Worm (Caenorhabditis elegans) whole organism, L4 larva: ENCODE data around the gene lect-2.
A peak's percentile ranks its signal among the peaks of the same experiment; 100 is the strongest.

Experiments
- F49E8.2 ChIP-seq: sonication (generic microtip); optimal IDR thresholded peaks from 2 replicates; lab custom pipeline; 2016; ENCODE audit warnings: missing compliant biosample characterization, mild to moderate bottlenecking, missing genetic modification characterization, borderline replicate concordance
- R02D3.7 ChIP-seq: fragments of 150-350 bp; sonication (generic microtip); optimal IDR thresholded peaks from 3 replicates; lab custom pipeline; 2014; ENCODE audit warnings: missing biosample characterization, missing genetic modification characterization
- ZK337.2 ChIP-seq: fragments of 200-800 bp; sonication (Bioruptor generic); IDR thresholded peaks from 2 replicates; pipeline ENCODE4 v1.3.6; 2022; ENCODE audit warnings: missing genetic modification reagents, missing genetic modification characterization, missing compliant biosample characterization
- aha-1 ChIP-seq: fragments of 150-350 bp; peaks from one replicate; lab custom pipeline; 2014; ENCODE audit warnings: missing biosample characterization, missing genetic modification characterization
- ceh-82 ChIP-seq: sonication (generic microtip); optimal IDR thresholded peaks from 2 replicates; lab custom pipeline; 2017; ENCODE audit warnings: missing biosample characterization, missing genetic modification characterization
- cey-2 ChIP-seq: sonication (generic microtip); optimal IDR thresholded peaks from 3 replicates; lab custom pipeline; 2017; ENCODE audit warnings: missing genetic modification characterization, mild to moderate bottlenecking, missing compliant biosample characterization, antibody characterized with exemption, borderline replicate concordance; ENCODE audit not compliant: insufficient read depth
- daf-16 ChIP-seq, 3 experiments: sonication (generic microtip); optimal IDR thresholded peaks; 2 replicates each; lab custom pipeline; 2016 to 2017; ENCODE audit warnings: missing genetic modification characterization in 3 of 3, missing genetic modification reagents in 3 of 3, mild to moderate bottlenecking in 2 of 3, missing compliant biosample characterization in 2 of 3, missing biosample characterization in 1 of 3, moderate library complexity in 1 of 3
- dpl-1 ChIP-seq: fragments of 150-350 bp; optimal IDR thresholded peaks from 2 replicates; lab custom pipeline; 2014; ENCODE audit warnings: missing biosample characterization, missing genetic modification reagents, missing genetic modification characterization
- duxl-1 ChIP-seq: sonication (generic microtip); optimal IDR thresholded peaks from 2 replicates; lab custom pipeline; 2016; ENCODE audit warnings: mild to moderate bottlenecking, missing genetic modification characterization, moderate library complexity, missing compliant biosample characterization; ENCODE audit not compliant: poor library complexity
- fos-1 ChIP-seq: fragments of 150-350 bp; optimal IDR thresholded peaks from 2 replicates; lab custom pipeline; 2014; ENCODE audit warnings: missing biosample characterization, missing genetic modification characterization
- hlh-30 ChIP-seq: sonication (generic microtip); optimal IDR thresholded peaks from 2 replicates; lab custom pipeline; 2017; ENCODE audit warnings: antibody characterized with exemption, mild to moderate bottlenecking, missing genetic modification characterization, missing compliant biosample characterization; ENCODE audit not compliant: insufficient read depth
- jun-1 ChIP-seq: fragments of 150-350 bp; optimal IDR thresholded peaks from 2 replicates; lab custom pipeline; 2014; ENCODE audit warnings: missing biosample characterization, missing genetic modification reagents, missing genetic modification characterization
- lin-13 ChIP-seq: fragments of 150-350 bp; optimal IDR thresholded peaks from 2 replicates; lab custom pipeline; 2014; ENCODE audit warnings: missing biosample characterization, missing genetic modification reagents, missing genetic modification characterization
- lin-29 ChIP-seq: fragments of 200-800 bp; sonication (Bioruptor generic); IDR thresholded peaks from 2 replicates; pipeline ENCODE4 v1.3.6; 2022; ENCODE audit warnings: missing genetic modification reagents, missing genetic modification characterization, missing compliant biosample characterization
- lin-39 ChIP-seq: fragments of 150-350 bp; optimal IDR thresholded peaks from 2 replicates; lab custom pipeline; 2014; ENCODE audit warnings: missing biosample characterization, missing genetic modification reagents, missing genetic modification characterization
- lir-3 ChIP-seq: sonication (generic microtip); optimal IDR thresholded peaks from 2 replicates; lab custom pipeline; 2016; ENCODE audit warnings: mild to moderate bottlenecking, missing genetic modification characterization, missing compliant biosample characterization
- lsy-2 ChIP-seq, 2 experiments: fragments of 150-350 bp in 1 of 2; sonication (generic microtip) in 1 of 2; optimal IDR thresholded peaks; 2 replicates each; lab custom pipeline; 2014 to 2017; ENCODE audit warnings: missing biosample characterization in 2 of 2, missing genetic modification characterization in 2 of 2
- madf-5 ChIP-seq, 2 experiments: fragments of 200-800 bp; sonication (Bioruptor generic); IDR thresholded peaks; 2 replicates each; pipeline ENCODE4 v1.3.6; 2022; ENCODE audit warnings: missing compliant biosample characterization in 2 of 2, missing genetic modification characterization in 2 of 2
- mdt-29 ChIP-seq: fragments of 200-800 bp; sonication (Bioruptor generic); IDR thresholded peaks from 2 replicates; pipeline ENCODE4 v1.3.6; 2022; ENCODE audit warnings: missing genetic modification reagents, missing genetic modification characterization, missing compliant biosample characterization
- mes-2 ChIP-seq: sonication (generic microtip); optimal IDR thresholded peaks from 2 replicates; lab custom pipeline; 2016; ENCODE audit warnings: missing genotype, mild to moderate bottlenecking, missing genetic modification characterization, missing compliant biosample characterization; ENCODE audit not compliant: poor library complexity, severe bottlenecking
- nhr-11 ChIP-seq: fragments of 150-350 bp; optimal IDR thresholded peaks from 2 replicates; lab custom pipeline; 2014; ENCODE audit warnings: missing biosample characterization, missing genetic modification characterization
- saeg-2 ChIP-seq: fragments of 200-800 bp; sonication (Bioruptor generic); IDR thresholded peaks from 2 replicates; pipeline ENCODE4 v1.3.6; 2022; ENCODE audit warnings: missing genetic modification reagents, missing genetic modification characterization, missing compliant biosample characterization
- spr-1 ChIP-seq: sonication (generic microtip); optimal IDR thresholded peaks from 2 replicates; lab custom pipeline; 2016; ENCODE audit warnings: mild to moderate bottlenecking, missing genetic modification characterization, missing compliant biosample characterization
- unc-62 ChIP-seq, 3 experiments: fragments of 150-350 bp in 1 of 3; sonication (generic microtip); optimal IDR thresholded peaks in 2 of 3; peaks in 1 of 3; 1 replicate in 1 of 3; 2 replicates in 2 of 3; lab custom pipeline; 2014 to 2017; ENCODE audit warnings: missing biosample characterization in 3 of 3, missing genetic modification characterization in 3 of 3, missing genetic modification reagents in 3 of 3, missing genotype in 1 of 3
- zip-2 ChIP-seq: fragments of 150-350 bp; optimal IDR thresholded peaks from 2 replicates; lab custom pipeline; 2014; ENCODE audit warnings: missing biosample characterization, missing genetic modification characterization

The lect-2 gene

ce11 chrII:5838453-5838852, 47.9 kb downstream of the lect-2 start, which contains the start of gene ZK1248.15:
TSS of gene ZK1248.15 (minus strand) at chrII:5838553.
- TF ChIP-seq unc-62 (GFP tag; optimal IDR thresholded peaks at IDR 0.05 in 1 of 2; lab: Kevin White, UChicago) (peak in 1 of 2 experiments; percentile 86), unc-62 (tag; optimal IDR thresholded peaks at IDR 0.05; lab: Kevin White, UChicago) (no peak), saeg-2 (GFP tag; lab: Robert Waterston, UW) (no peak)

DNA sequence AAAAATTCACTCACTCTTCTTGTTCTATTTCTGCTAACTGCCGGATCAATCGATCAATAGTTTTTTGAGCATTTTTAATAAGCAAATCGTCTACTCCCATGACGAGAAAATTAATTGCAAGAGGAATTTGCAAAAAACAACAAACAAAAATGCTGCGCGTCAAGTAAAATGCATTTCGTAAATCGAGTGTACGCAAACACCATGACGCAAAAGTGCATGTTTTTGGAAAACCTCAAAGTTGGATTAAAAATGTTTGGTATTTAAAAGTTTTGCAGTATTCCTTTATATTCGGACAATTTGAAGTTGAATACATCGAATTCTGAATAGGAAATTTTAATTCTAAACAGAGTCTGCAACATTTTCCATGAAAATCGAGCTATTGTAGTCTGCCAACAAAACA, 48.7 kb downstream of the lect-2 start, which contains the start of gene ZK1248.19:
Gene ZK1248.19 (minus strand): TSS at position 188 of the 400 bp plus-strand sequence.
- TF ChIP-seq dpl-1 (GFP tag; lab: Kevin White, UChicago) (peak; percentile 12), mdt-29 (no peak), duxl-1 (tag; lab: Kevin White, UChicago) (no peak), cey-2 (tag; lab: Kevin White, UChicago) (no peak), hlh-30 (tag; lab: Kevin White, UChicago) (no peak), mes-2 (peak; percentile 57), daf-16 (GFP tag; optimal IDR thresholded peaks at IDR 0.05; lab: Kevin White, UChicago) (no peak), daf-16 (tag; optimal IDR thresholded peaks at IDR 0.05; lab: Kevin White, UChicago) (peak; percentile 24), lsy-2 (tag; optimal IDR thresholded peaks at IDR 0.05; lab: Kevin White, UChicago) (peak in 1 of 2 experiments; percentile 54), spr-1 (no peak), madf-5 (GFP tag; IDR thresholded peaks at IDR 0.05; lab: Robert Waterston, UW) (no peak), R02D3.7 (tag; lab: Kevin White, UChicago) (peak; percentile 88)

DNA sequence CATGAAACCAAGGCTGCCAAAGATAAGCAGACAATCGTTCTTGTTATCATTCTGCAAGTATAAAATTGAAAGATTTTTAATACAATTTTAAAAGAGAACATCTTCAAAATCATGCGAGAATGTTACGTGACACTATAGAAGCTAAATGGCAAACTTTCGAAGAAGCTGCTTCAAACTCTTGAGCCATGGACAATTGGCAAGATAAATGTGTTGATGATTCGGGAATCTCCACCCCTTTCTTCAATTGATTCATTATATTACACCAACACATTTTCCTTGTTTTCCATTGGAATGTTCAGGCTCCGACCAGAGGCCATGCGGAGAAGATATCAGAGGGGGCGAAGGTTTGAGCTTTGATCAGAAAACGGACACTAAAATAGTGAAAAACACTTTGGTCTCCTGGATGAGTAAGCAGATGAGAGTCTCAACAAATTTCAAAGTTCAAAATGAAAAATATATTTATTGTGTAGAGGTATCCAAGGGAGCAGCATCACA, 50.6 kb downstream of the lect-2 start, which contains the start of gene lec-5:
Gene lec-5 (minus strand): TSS at position 51 of the 495 bp plus-strand sequence.
- TF ChIP-seq nhr-11 (peak; percentile 34), daf-16 (GFP tag; optimal IDR thresholded peaks at IDR 0.05; lab: Kevin White, UChicago) (peak in 1 of 2 experiments; percentile 94), daf-16 (tag; optimal IDR thresholded peaks at IDR 0.05; lab: Kevin White, UChicago) (no peak), ceh-82 (tag; lab: Kevin White, UChicago) (no peak)

- TF ChIP-seq aha-1 (peak; percentile 46), hlh-30 (tag; lab: Kevin White, UChicago) (no peak), fos-1 (tag; lab: Kevin White, UChicago) (no peak), F49E8.2 (tag; lab: Kevin White, UChicago) (no peak), lin-29 (GFP tag; lab: Robert Waterston, UW) (no peak), nhr-11 (no peak), ZK337.2 (GFP tag; lab: Robert Waterston, UW) (no peak), lin-13 (GFP tag; lab: Kevin White, UChicago) (no peak), jun-1 (tag; lab: Kevin White, UChicago) (no peak), lir-3 (tag; lab: Kevin White, UChicago) (no peak), unc-62 (GFP tag; optimal IDR thresholded peaks at IDR 0.05 in 1 of 2; lab: Kevin White, UChicago) (peak in 1 of 2 experiments; percentile 90), unc-62 (tag; optimal IDR thresholded peaks at IDR 0.05; lab: Kevin White, UChicago) (no peak), zip-2 (tag; lab: Kevin White, UChicago) (no peak), lin-39 (tag; lab: Kevin White, UChicago) (no peak), ceh-82 (tag; lab: Kevin White, UChicago) (no peak)
- TF ChIP-seq, all 104 proteins: peak for 2
Measured at ce11 chrII:5841866-5842265, 51.3 kb downstream of the lect-2 start, which contains the start of gene nep-25. TSS of gene nep-25 (plus strand) at chrII:5842240.
